Worm (Caenorhabditis elegans): Measurements from ENCODE around the gene F55A11.7.

DNA sequence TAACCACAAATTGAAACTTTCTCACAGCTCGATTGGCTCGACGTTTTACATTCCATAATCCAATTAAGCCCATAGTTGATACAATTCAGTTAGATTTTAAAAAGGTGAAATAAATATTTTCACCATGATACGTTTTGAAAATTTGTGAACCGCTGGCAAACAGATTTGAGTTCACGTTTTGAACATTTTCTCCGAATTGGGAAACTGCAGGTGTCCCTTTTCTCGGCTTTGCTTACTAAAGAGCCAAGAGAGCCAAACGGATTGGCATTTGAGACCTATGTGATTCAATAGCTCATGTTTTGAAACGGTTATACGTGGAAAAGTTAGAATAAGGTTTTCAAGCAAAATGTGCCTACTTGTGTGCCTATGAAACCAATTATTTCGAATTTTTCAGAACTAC, 50.3 kb downstream of the F55A11.7 start, which contains the start of gene spe-42:
- TF ChIP-seq dao-5 (tag; optimal IDR thresholded peaks at IDR 0.05), result no peak
- TF ChIP-seq him-1 (tag; optimal IDR thresholded peaks at IDR 0.05), result no peak

Data from whole organism, L4/young adult.